Worm (Caenorhabditis elegans): Measurements from ENCODE around the gene Y43F8B.11.
A peak's percentile ranks its signal among the peaks of the same experiment; 100 is the strongest.

Gene Y43F8B.11

ce11 chrV:19470385-19470784 lies at the start of gene Y43F8B.11:
Gene Y43F8B.11, plus strand, starts transcription at chrV:19470685.
- TF ChIP-seq ztf-23 (GFP tag; IDR thresholded peaks at IDR 0.05) (no peak), tab-1 (GFP tag; IDR thresholded peaks at IDR 0.05) (no peak), ref-1 (GFP tag; conservative IDR thresholded peaks at IDR 0.05) (no peak), klf-2 (GFP tag; conservative IDR thresholded peaks at IDR 0.05) (no peak), cog-1 (tag; optimal IDR thresholded peaks at IDR 0.05) (no peak), ztf-29 (GFP tag; IDR thresholded peaks at IDR 0.05) (no peak), flt-1 (GFP tag; IDR thresholded peaks at IDR 0.05) (no peak)

ce11 chrV:19421131-19421530 lies 49.4 kb upstream of the Y43F8B.11 start, which contains the start of gene C25F9.2:
Gene C25F9.2, plus strand, starts transcription at chrV:19421471.
- TF ChIP-seq T22C8.4 (GFP tag; IDR thresholded peaks at IDR 0.05) (no peak), tab-1 (GFP tag; IDR thresholded peaks at IDR 0.05) (no peak), med-1 (GFP tag; optimal IDR thresholded peaks at IDR 0.05; ENCODE audit: insufficient read depth) (no peak), ref-1 (GFP tag; conservative IDR thresholded peaks at IDR 0.05) (no peak), ztf-23 (GFP tag; IDR thresholded peaks at IDR 0.05) (no peak), flt-1 (GFP tag; IDR thresholded peaks at IDR 0.05) (no peak), klf-2 (GFP tag; conservative IDR thresholded peaks at IDR 0.05) (no peak), cog-1 (tag; optimal IDR thresholded peaks at IDR 0.05) (no peak), ztf-29 (GFP tag; IDR thresholded peaks at IDR 0.05) (no peak)

ce11 chrV:19428097-19428496 lies 42.4 kb upstream of the Y43F8B.11 start:
- TF ChIP-seq tab-1 (GFP tag; IDR thresholded peaks at IDR 0.05) (no peak), med-1 (GFP tag; optimal IDR thresholded peaks at IDR 0.05; ENCODE audit: insufficient read depth) (no peak), cog-1 (tag; optimal IDR thresholded peaks at IDR 0.05) (no peak), ztf-29 (GFP tag; IDR thresholded peaks at IDR 0.05) (no peak), flt-1 (GFP tag; IDR thresholded peaks at IDR 0.05) (no peak), ref-1 (GFP tag; conservative IDR thresholded peaks at IDR 0.05) (no peak), T22C8.4 (GFP tag; IDR thresholded peaks at IDR 0.05) (no peak), ztf-23 (GFP tag; IDR thresholded peaks at IDR 0.05) (no peak), klf-2 (GFP tag; conservative IDR thresholded peaks at IDR 0.05) (no peak)

ce11 chrV:19428936-19429335 lies 41.5 kb upstream of the Y43F8B.11 start:
- TF ChIP-seq ztf-29 (GFP tag; IDR thresholded peaks at IDR 0.05) (no peak), ztf-23 (GFP tag; IDR thresholded peaks at IDR 0.05) (no peak), med-1 (GFP tag; optimal IDR thresholded peaks at IDR 0.05; ENCODE audit: insufficient read depth) (no peak), klf-2 (GFP tag; conservative IDR thresholded peaks at IDR 0.05) (no peak), ref-1 (GFP tag; conservative IDR thresholded peaks at IDR 0.05) (no peak), tab-1 (GFP tag; IDR thresholded peaks at IDR 0.05) (no peak), T22C8.4 (GFP tag; IDR thresholded peaks at IDR 0.05) (no peak), cog-1 (tag; optimal IDR thresholded peaks at IDR 0.05) (no peak), flt-1 (GFP tag; IDR thresholded peaks at IDR 0.05) (no peak)

ce11 chrV:19429605-19430004 lies 40.9 kb upstream of the Y43F8B.11 start:
- TF ChIP-seq tab-1 (GFP tag; IDR thresholded peaks at IDR 0.05) (no peak), med-1 (GFP tag; optimal IDR thresholded peaks at IDR 0.05; ENCODE audit: insufficient read depth) (no peak), cog-1 (tag; optimal IDR thresholded peaks at IDR 0.05) (no peak), flt-1 (GFP tag; IDR thresholded peaks at IDR 0.05) (no peak), ref-1 (GFP tag; conservative IDR thresholded peaks at IDR 0.05) (no peak)

- TF ChIP-seq ztf-29 (GFP tag; IDR thresholded peaks at IDR 0.05) (peak; percentile 53; the same call in 1 of the 2 replicates), med-1 (GFP tag; optimal IDR thresholded peaks at IDR 0.05; ENCODE audit: insufficient read depth) (no peak), ztf-23 (GFP tag; IDR thresholded peaks at IDR 0.05) (no peak), tab-1 (GFP tag; IDR thresholded peaks at IDR 0.05) (peak; percentile 70; the same call in 1 of the 2 replicates)
Observed at ce11 chrV:19430351-19430913, 40.1 kb upstream of the Y43F8B.11 start.

- TF ChIP-seq med-1 (GFP tag; optimal IDR thresholded peaks at IDR 0.05; ENCODE audit: insufficient read depth) (no peak), ref-1 (GFP tag; conservative IDR thresholded peaks at IDR 0.05) (no peak)
Observed at ce11 chrV:19431036-19431435, 39.4 kb upstream of the Y43F8B.11 start, which contains the start of gene srw-85. Gene srw-85, minus strand, starts transcription at chrV:19431136.

ce11 chrV:19432030-19432429 lies 38.5 kb upstream of the Y43F8B.11 start:
- no peak for TF ChIP-seq tab-1 (GFP tag; IDR thresholded peaks at IDR 0.05)
- no peak for TF ChIP-seq klf-2 (GFP tag; conservative IDR thresholded peaks at IDR 0.05)
- no peak for TF ChIP-seq cog-1 (tag; optimal IDR thresholded peaks at IDR 0.05)
- no peak for TF ChIP-seq ref-1 (GFP tag; conservative IDR thresholded peaks at IDR 0.05)
- no peak for TF ChIP-seq ztf-29 (GFP tag; IDR thresholded peaks at IDR 0.05)
- no peak for TF ChIP-seq med-1 (GFP tag; optimal IDR thresholded peaks at IDR 0.05; ENCODE audit: insufficient read depth)
- TF ChIP-seq flt-1 (GFP tag; IDR thresholded peaks at IDR 0.05), result no peak
- TF ChIP-seq ztf-23 (GFP tag; IDR thresholded peaks at IDR 0.05), result no peak
- no peak for TF ChIP-seq T22C8.4 (GFP tag; IDR thresholded peaks at IDR 0.05)

ce11 chrV:19432972-19433371 lies 37.5 kb upstream of the Y43F8B.11 start, which contains the start of gene C25F9.11:
Gene C25F9.11, minus strand, starts transcription at chrV:19433072.
- TF ChIP-seq klf-2 (GFP tag; conservative IDR thresholded peaks at IDR 0.05) (no peak), ztf-29 (GFP tag; IDR thresholded peaks at IDR 0.05) (no peak), flt-1 (GFP tag; IDR thresholded peaks at IDR 0.05) (no peak), cog-1 (tag; optimal IDR thresholded peaks at IDR 0.05) (no peak), med-1 (GFP tag; optimal IDR thresholded peaks at IDR 0.05; ENCODE audit: insufficient read depth) (no peak), ztf-23 (GFP tag; IDR thresholded peaks at IDR 0.05) (no peak), tab-1 (GFP tag; IDR thresholded peaks at IDR 0.05) (no peak), ref-1 (GFP tag; conservative IDR thresholded peaks at IDR 0.05) (no peak), T22C8.4 (GFP tag; IDR thresholded peaks at IDR 0.05) (no peak)

ce11 chrV:19433806-19434437 lies 36.6 kb upstream of the Y43F8B.11 start, which contains the start of gene C25F9.16:
Gene C25F9.16, plus strand, starts transcription at chrV:19434387.
- TF ChIP-seq med-1 (GFP tag; optimal IDR thresholded peaks at IDR 0.05; ENCODE audit: insufficient read depth), result no peak
- no peak for TF ChIP-seq ztf-29 (GFP tag; IDR thresholded peaks at IDR 0.05)
- TF ChIP-seq ztf-23 (GFP tag; IDR thresholded peaks at IDR 0.05), result no peak
- no peak for TF ChIP-seq klf-2 (GFP tag; conservative IDR thresholded peaks at IDR 0.05)
- no peak for TF ChIP-seq cog-1 (tag; optimal IDR thresholded peaks at IDR 0.05)
- TF ChIP-seq flt-1 (GFP tag; IDR thresholded peaks at IDR 0.05), result no peak
- no peak for TF ChIP-seq ref-1 (GFP tag; conservative IDR thresholded peaks at IDR 0.05)
- no peak for TF ChIP-seq T22C8.4 (GFP tag; IDR thresholded peaks at IDR 0.05)
- TF ChIP-seq tab-1 (GFP tag; IDR thresholded peaks at IDR 0.05), result no peak

All from whole organism, midembryonic.